Worm (Caenorhabditis elegans) whole organism, L1 larva: Measurements from ENCODE around the gene oac-54.

Experiments used
- C04F5.9 ChIP-seq: sonication (generic microtip); optimal IDR thresholded peaks from 2 replicates; lab custom pipeline; 2016; ENCODE audit warnings: missing genetic modification characterization, missing compliant biosample characterization
- C16A3.4 ChIP-seq: fragments of 150-350 bp; optimal IDR thresholded peaks from 2 replicates; lab custom pipeline; 2014; ENCODE audit warnings: missing biosample characterization, missing genetic modification characterization
- F16B12.6 ChIP-seq: fragments of 150-350 bp; optimal IDR thresholded peaks from 2 replicates; lab custom pipeline; 2014; ENCODE audit warnings: missing biosample characterization, missing genetic modification characterization
- alr-1 ChIP-seq: fragments of 200-800 bp; sonication (Bioruptor generic); optimal IDR thresholded peaks from 2 replicates; lab custom pipeline; 2018; ENCODE audit warnings: borderline replicate concordance, mild to moderate bottlenecking, missing genetic modification characterization, missing compliant biosample characterization
- aly-2 ChIP-seq: fragments of 150-350 bp; optimal IDR thresholded peaks from 2 replicates; lab custom pipeline; 2014; ENCODE audit warnings: missing biosample characterization, missing genetic modification characterization
- blmp-1 ChIP-seq: fragments of 150-350 bp; optimal IDR thresholded peaks from 2 replicates; lab custom pipeline; 2014; ENCODE audit warnings: missing biosample characterization, missing genetic modification characterization
- ceh-63 ChIP-seq: fragments of 200-800 bp; sonication (Bioruptor generic); optimal IDR thresholded peaks from 2 replicates; lab custom pipeline; 2018; ENCODE audit warnings: mild to moderate bottlenecking, missing genetic modification characterization, missing compliant biosample characterization
- ceh-90 ChIP-seq: sonication (generic microtip); optimal IDR thresholded peaks from 2 replicates; lab custom pipeline; 2016; ENCODE audit warnings: missing genetic modification characterization, missing compliant biosample characterization
- ces-1 ChIP-seq: fragments of 150-350 bp; optimal IDR thresholded peaks from 2 replicates; lab custom pipeline; 2014; ENCODE audit warnings: missing biosample characterization, missing genetic modification reagents, missing genetic modification characterization
- efl-1 ChIP-seq, 4 experiments: fragments of 150-350 bp; optimal IDR thresholded peaks in 3 of 4; peaks in 1 of 4; 1 replicate in 1 of 4; 2 replicates in 3 of 4; lab custom pipeline; 2014; ENCODE audit warnings: missing biosample characterization in 2 of 4, missing genetic modification characterization in 2 of 4, missing genetic modification reagents in 2 of 4
- elt-3 ChIP-seq, 6 experiments: fragments of 150-350 bp in 1 of 6; sonication (generic microtip); optimal IDR thresholded peaks; 2 replicates each; lab custom pipeline; 2017 to 2018; ENCODE audit warnings: missing biosample characterization in 6 of 6, missing genetic modification characterization in 6 of 6, inconsistent platforms in 1 of 6
- ets-5 ChIP-seq: fragments of 200-800 bp; sonication (Bioruptor generic); IDR thresholded peaks from 2 replicates; pipeline ENCODE4 v1.3.6; 2022; ENCODE audit warnings: missing genetic modification characterization, missing compliant biosample characterization
- fkh-10 ChIP-seq: sonication (generic microtip); optimal IDR thresholded peaks from 2 replicates; lab custom pipeline; 2017; ENCODE audit warnings: missing biosample characterization, missing genetic modification reagents, missing genetic modification characterization
- fkh-8 ChIP-seq: sonication (generic microtip); optimal IDR thresholded peaks from 2 replicates; lab custom pipeline; 2016; ENCODE audit warnings: mild to moderate bottlenecking, missing genetic modification characterization, missing compliant biosample characterization
- fos-1 ChIP-seq: fragments of 150-350 bp; optimal IDR thresholded peaks from 2 replicates; lab custom pipeline; 2014; ENCODE audit warnings: missing biosample characterization, missing genetic modification characterization
- hlh-17 ChIP-seq: fragments of 200-800 bp; sonication (Bioruptor generic); optimal IDR thresholded peaks from 2 replicates; lab custom pipeline; 2018; ENCODE audit warnings: missing genetic modification characterization, mild to moderate bottlenecking, missing compliant biosample characterization, moderate library complexity, borderline replicate concordance
- hlh-4 ChIP-seq: sonication (generic microtip); optimal IDR thresholded peaks from 2 replicates; lab custom pipeline; 2016; ENCODE audit warnings: mild to moderate bottlenecking, missing genetic modification characterization, missing compliant biosample characterization
- irx-1 ChIP-seq: sonication (generic microtip); optimal IDR thresholded peaks from 2 replicates; lab custom pipeline; 2016; ENCODE audit warnings: missing genetic modification characterization, missing compliant biosample characterization
- isw-1 ChIP-seq: fragments of 200-800 bp; sonication (Bioruptor generic); IDR thresholded peaks from 2 replicates; pipeline ENCODE4 v1.3.6; 2022; ENCODE audit warnings: missing genetic modification characterization, missing compliant biosample characterization
- jun-1 ChIP-seq: fragments of 150-350 bp; optimal IDR thresholded peaks from 2 replicates; lab custom pipeline; 2014; ENCODE audit warnings: missing biosample characterization, missing genetic modification reagents, missing genetic modification characterization
- lin-14 ChIP-seq: fragments of 200-800 bp; sonication (Bioruptor generic); optimal IDR thresholded peaks from 2 replicates; lab custom pipeline; 2018; ENCODE audit warnings: mild to moderate bottlenecking, missing genetic modification characterization, moderate library complexity, missing compliant biosample characterization
- lin-35 ChIP-seq, 2 experiments: fragments of 150-350 bp; optimal IDR thresholded peaks; 2 replicates each; lab custom pipeline; 2014; ENCODE audit warnings: missing biosample characterization in 2 of 2, missing genetic modification characterization in 2 of 2, missing genetic modification reagents in 2 of 2
- lin-39 ChIP-seq: fragments of 150-350 bp; optimal IDR thresholded peaks from 2 replicates; lab custom pipeline; 2014; ENCODE audit warnings: missing biosample characterization, missing genetic modification reagents, missing genetic modification characterization
- lsy-2 ChIP-seq, 2 experiments: fragments of 150-350 bp; optimal IDR thresholded peaks; 2 replicates each; lab custom pipeline; 2014; ENCODE audit warnings: missing biosample characterization in 2 of 2, missing genetic modification characterization in 2 of 2
- mdl-1 ChIP-seq, 2 experiments: fragments of 150-350 bp; optimal IDR thresholded peaks; 2 replicates each; lab custom pipeline; 2014 to 2017; ENCODE audit warnings: missing biosample characterization in 2 of 2, missing genetic modification characterization in 2 of 2, inconsistent platforms in 1 of 2
- mef-2 ChIP-seq: fragments of 150-350 bp; optimal IDR thresholded peaks from 2 replicates; lab custom pipeline; 2014; ENCODE audit warnings: missing biosample characterization, missing genetic modification characterization
- nhr-12 ChIP-seq: sonication (generic microtip); optimal IDR thresholded peaks from 2 replicates; lab custom pipeline; 2017; ENCODE audit warnings: missing biosample characterization, missing genetic modification characterization
- nhr-19 ChIP-seq: fragments of 200-800 bp; sonication (Bioruptor generic); conservative IDR thresholded peaks from 2 replicates; pipeline ENCODE4 v1.3.6; 2022; ENCODE audit warnings: missing genetic modification characterization, missing compliant biosample characterization
- nhr-20 ChIP-seq: sonication (generic microtip); optimal IDR thresholded peaks from 2 replicates; lab custom pipeline; 2016; ENCODE audit warnings: mild to moderate bottlenecking, missing genetic modification characterization, missing compliant biosample characterization
- nhr-28 ChIP-seq: fragments of 150-350 bp; optimal IDR thresholded peaks from 2 replicates; lab custom pipeline; 2014; ENCODE audit warnings: missing biosample characterization, missing genetic modification characterization
- nhr-47 ChIP-seq: sonication (generic microtip); optimal IDR thresholded peaks from 2 replicates; lab custom pipeline; 2016; ENCODE audit warnings: mild to moderate bottlenecking, missing genetic modification characterization, moderate library complexity, missing compliant biosample characterization
- nhr-71 ChIP-seq: sonication (generic microtip); optimal IDR thresholded peaks from 2 replicates; lab custom pipeline; 2016; ENCODE audit warnings: mild to moderate bottlenecking, missing genetic modification characterization, moderate library complexity, missing compliant biosample characterization
- nhr-76 ChIP-seq: sonication (generic microtip); optimal IDR thresholded peaks from 2 replicates; lab custom pipeline; 2017; ENCODE audit warnings: missing biosample characterization, missing genetic modification characterization
- nhr-84 ChIP-seq: sonication (generic microtip); optimal IDR thresholded peaks from 2 replicates; lab custom pipeline; 2017; ENCODE audit warnings: missing biosample characterization, missing genetic modification characterization
- nhr-85 ChIP-seq: sonication (generic microtip); peaks from one replicate; lab custom pipeline; 2016; ENCODE audit warnings: missing genetic modification characterization, inconsistent platforms, missing compliant biosample characterization
- pax-3 ChIP-seq: fragments of 200-800 bp; sonication (Bioruptor generic); optimal IDR thresholded peaks from 2 replicates; lab custom pipeline; 2018; ENCODE audit warnings: mild to moderate bottlenecking, missing genetic modification characterization, moderate library complexity, missing compliant biosample characterization
- pqm-1 ChIP-seq: sonication (generic microtip); optimal IDR thresholded peaks from 3 replicates; lab custom pipeline; 2017; ENCODE audit warnings: missing biosample characterization, missing genetic modification characterization
- rnt-1 ChIP-seq: sonication (generic microtip); optimal IDR thresholded peaks from 2 replicates; lab custom pipeline; 2016; ENCODE audit warnings: mild to moderate bottlenecking, missing genetic modification characterization, moderate library complexity, missing compliant biosample characterization
- skn-1 ChIP-seq: fragments of 150-350 bp; optimal IDR thresholded peaks from 2 replicates; lab custom pipeline; 2014; ENCODE audit warnings: missing biosample characterization, missing genetic modification characterization
- snpc-4 ChIP-seq: fragments of 150-350 bp; optimal IDR thresholded peaks from 2 replicates; lab custom pipeline; 2014; ENCODE audit warnings: missing biosample characterization, missing genetic modification characterization
- snu-23 ChIP-seq: sonication (generic microtip); optimal IDR thresholded peaks from 2 replicates; lab custom pipeline; 2016; ENCODE audit warnings: missing genetic modification characterization, missing compliant biosample characterization
- sox-4 ChIP-seq: sonication (generic microtip); optimal IDR thresholded peaks from 2 replicates; lab custom pipeline; 2016; ENCODE audit warnings: missing genetic modification characterization, missing compliant biosample characterization
- sptf-1 ChIP-seq: fragments of 150-350 bp; optimal IDR thresholded peaks from 2 replicates; lab custom pipeline; 2014; ENCODE audit warnings: missing biosample characterization, missing genetic modification characterization
- tbx-2 ChIP-seq: sonication (generic microtip); optimal IDR thresholded peaks from 2 replicates; lab custom pipeline; 2016; ENCODE audit warnings: missing genetic modification characterization, missing compliant biosample characterization
- unc-30 ChIP-seq: sonication (generic microtip); optimal IDR thresholded peaks from 2 replicates; lab custom pipeline; 2017; ENCODE audit warnings: missing biosample characterization, missing genetic modification characterization
- unc-62 ChIP-seq: fragments of 150-350 bp; optimal IDR thresholded peaks from 2 replicates; lab custom pipeline; 2014; ENCODE audit warnings: missing biosample characterization, missing genetic modification reagents, missing genetic modification characterization
- unc-86 ChIP-seq: sonication (generic microtip); optimal IDR thresholded peaks from 2 replicates; lab custom pipeline; 2016; ENCODE audit warnings: missing genetic modification characterization, missing compliant biosample characterization
- unc-98 ChIP-seq: fragments of 200-800 bp; sonication (Bioruptor generic); IDR thresholded peaks from 2 replicates; pipeline ENCODE4 v1.3.6; 2022; ENCODE audit warnings: missing genetic modification characterization, missing compliant biosample characterization
- vab-15 ChIP-seq: sonication (generic microtip); optimal IDR thresholded peaks from 2 replicates; lab custom pipeline; 2017; ENCODE audit warnings: missing genotype, mild to moderate bottlenecking, missing genetic modification characterization, missing compliant biosample characterization
- xbp-1 ChIP-seq: sonication (generic microtip); optimal IDR thresholded peaks from 2 replicates; lab custom pipeline; 2016; ENCODE audit warnings: missing genetic modification characterization, missing compliant biosample characterization
- zag-1 ChIP-seq: fragments of 150-350 bp; optimal IDR thresholded peaks from 2 replicates; lab custom pipeline; 2014; ENCODE audit warnings: missing biosample characterization, missing genetic modification characterization
- zip-4 ChIP-seq: fragments of 200-800 bp; sonication (Bioruptor generic); optimal IDR thresholded peaks from 2 replicates; lab custom pipeline; 2018; ENCODE audit warnings: mild to moderate bottlenecking, missing genetic modification characterization, moderate library complexity, missing compliant biosample characterization
- ztf-11 ChIP-seq, 2 experiments: sonication (generic microtip); optimal IDR thresholded peaks; 2 replicates each; lab custom pipeline; 2016 to 2017; ENCODE audit warnings: missing genetic modification characterization in 2 of 2, missing biosample characterization in 1 of 2, missing compliant biosample characterization in 1 of 2
- ztf-4 ChIP-seq: fragments of 150-350 bp; optimal IDR thresholded peaks from 2 replicates; lab custom pipeline; 2014; ENCODE audit warnings: missing biosample characterization, missing genetic modification characterization

oac-54 gene

DNA sequence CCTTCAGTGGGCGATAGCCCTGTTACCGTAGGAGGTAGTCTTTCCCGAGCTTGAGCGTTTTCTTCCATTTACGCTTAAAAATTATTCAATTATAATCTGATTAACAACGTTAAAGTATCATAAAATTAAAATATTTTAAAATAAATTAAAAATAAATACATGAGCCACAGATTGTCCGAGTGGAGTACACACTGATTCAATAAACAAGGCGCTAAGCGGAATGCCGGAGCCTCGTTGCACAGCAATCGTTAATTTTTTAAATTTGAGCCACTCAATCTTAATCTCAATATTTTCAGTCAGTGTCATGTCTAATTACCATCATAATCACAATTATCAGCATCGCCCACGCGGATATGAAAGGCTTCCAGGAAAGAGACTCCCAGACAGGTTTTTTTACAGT is 19.2 kb downstream of the oac-54 start, which contains the start of the genes sec-5 and pir-1:
sec-5 (minus strand) TSS at position 73 of the 400 bp plus-strand sequence.
pir-1 (plus strand) TSS at position 221 of the 400 bp plus-strand sequence.
- TF ChIP-seq fkh-8 (tag; lab: Kevin White, UChicago) (no peak), zag-1 (no peak), fos-1 (tag; lab: Kevin White, UChicago) (no peak), nhr-85 (tag; lab: Kevin White, UChicago) (no peak), nhr-76 (no peak), nhr-84 (tag; lab: Kevin White, UChicago) (no peak), lin-39 (no peak), nhr-47 (tag; lab: Kevin White, UChicago) (peak; percentile 54), unc-30 (tag; lab: Kevin White, UChicago) (no peak), blmp-1 (peak; percentile 30), pqm-1 (tag; lab: Kevin White, UChicago) (no peak), irx-1 (tag; lab: Kevin White, UChicago) (peak; percentile 41), mdl-1 (tag; optimal IDR thresholded peaks at IDR 0.05; lab: Kevin White, UChicago) (no peak), pax-3 (no peak), C04F5.9 (peak; percentile 42), unc-98 (GFP tag; lab: Robert Waterston, UW) (no peak), ceh-63 (GFP tag; lab: Kevin White, UChicago) (no peak), unc-62 (GFP tag; lab: Kevin White, UChicago) (no peak), ztf-4 (tag; lab: Kevin White, UChicago) (no peak), snpc-4 (no peak), nhr-19 (GFP tag; lab: Robert Waterston, UW) (no peak; the same call in 1 of the 2 replicates), nhr-28 (tag; lab: Kevin White, UChicago) (no peak), snu-23 (GFP tag; lab: Kevin White, UChicago) (peak; percentile 56), lsy-2 (tag; optimal IDR thresholded peaks at IDR 0.05; lab: Kevin White, UChicago) (peak; percentile 65 to 74), rnt-1 (tag; lab: Kevin White, UChicago) (peak; percentile 48), mef-2 (tag; lab: Kevin White, UChicago) (no peak), nhr-12 (no peak), sox-4 (tag; lab: Kevin White, UChicago) (no peak), efl-1 (optimal IDR thresholded peaks at IDR 0.05; lab: Kevin White, UChicago) (peak; percentile 43 to 59), efl-1 (GFP tag; optimal IDR thresholded peaks at IDR 0.05 in 1 of 2; lab: Kevin White, UChicago) (peak; percentile 63 to 66), hlh-17 (no peak), lin-35 (GFP tag; optimal IDR thresholded peaks at IDR 0.05; lab: Kevin White, UChicago) (peak; percentile 56 to 60), nhr-71 (peak; percentile 63), ces-1 (GFP tag; lab: Kevin White, UChicago) (no peak), elt-3 (tag; optimal IDR thresholded peaks at IDR 0.05; lab: Kevin White, UChicago) (peak in 1 of 6 experiments; percentile 57), ets-5 (GFP tag; lab: Robert Waterston, UW) (no peak), nhr-20 (tag; lab: Kevin White, UChicago) (peak; percentile 45), ztf-11 (tag; optimal IDR thresholded peaks at IDR 0.05; lab: Kevin White, UChicago) (no peak), fkh-10 (GFP tag; lab: Kevin White, UChicago) (no peak), tbx-2 (tag; lab: Kevin White, UChicago) (peak; percentile 37), sptf-1 (no peak), C16A3.4 (tag; lab: Kevin White, UChicago) (peak; percentile 20), unc-86 (tag; lab: Kevin White, UChicago) (peak; percentile 32), xbp-1 (tag; lab: Kevin White, UChicago) (peak; percentile 48), lin-14 (GFP tag; lab: Kevin White, UChicago) (peak; percentile 59), vab-15 (tag; lab: Kevin White, UChicago) (no peak), F16B12.6 (tag; lab: Kevin White, UChicago) (peak; percentile 26), aly-2 (tag; lab: Kevin White, UChicago) (no peak), zip-4 (no peak), hlh-4 (tag; lab: Kevin White, UChicago) (no peak), ceh-90 (no peak), skn-1 (tag; lab: Kevin White, UChicago) (peak; percentile 57), isw-1 (GFP tag; lab: Robert Waterston, UW) (peak; percentile 28), alr-1 (tag; lab: Kevin White, UChicago) (no peak), jun-1 (no peak)
